Fruit fly (Drosophila melanogaster) whole organism, wandering third instar larva: ENCODE measurements around the gene CG13059.

ENCODE experiments used
- Hnf4 ChIP-seq: fragments of 200-800 bp; sonication (Bioruptor generic); optimal IDR thresholded peaks from 2 replicates; lab custom pipeline; 2016; ENCODE audit warnings: missing biosample characterization, mild to moderate bottlenecking, missing genetic modification characterization
- Jra ChIP-seq: sonication (Bioruptor generic); optimal IDR thresholded peaks from 2 replicates; lab custom pipeline; 2016; ENCODE audit warnings: missing biosample characterization, missing genetic modification characterization
- br ChIP-seq: fragments of 200-800 bp; sonication (Bioruptor generic); optimal IDR thresholded peaks from 2 replicates; lab custom pipeline; 2016; ENCODE audit warnings: missing biosample characterization, missing genetic modification characterization
- h ChIP-seq: fragments of 200-800 bp; sonication (Bioruptor generic); optimal IDR thresholded peaks from 3 replicates; lab custom pipeline; 2016; ENCODE audit warnings: missing biosample characterization, mild to moderate bottlenecking, missing genetic modification characterization
- lola ChIP-seq: fragments of >200 bp; optimal IDR thresholded peaks from 2 replicates; lab custom pipeline; 2017; ENCODE audit warnings: missing biosample characterization, missing genetic modification characterization
- pan ChIP-seq: fragments of >200 bp; optimal IDR thresholded peaks from 2 replicates; lab custom pipeline; 2017
- psq ChIP-seq: fragments of 200-800 bp; sonication (Bioruptor generic); optimal IDR thresholded peaks from 3 replicates; lab custom pipeline; 2017; ENCODE audit warnings: missing biosample characterization, mild to moderate bottlenecking, missing genetic modification characterization, moderate library complexity
- rgr ChIP-seq: fragments of 200-800 bp; sonication (Bioruptor generic); optimal IDR thresholded peaks from 3 replicates; lab custom pipeline; 2016; ENCODE audit warnings: missing biosample characterization, mild to moderate bottlenecking, missing genetic modification characterization
- sv ChIP-seq: fragments of 200-800 bp; sonication (Bioruptor generic); optimal IDR thresholded peaks from 3 replicates; lab custom pipeline; 2016; ENCODE audit warnings: missing biosample characterization, missing genetic modification characterization

- TF ChIP-seq psq (no peak), pan (no peak), h (no peak), Jra (GFP tag; lab: Kevin White, UChicago) (no peak), br (GFP tag; lab: Kevin White, UChicago) (no peak), sv (GFP tag; lab: Kevin White, UChicago) (no peak), rgr (no peak), Hnf4 (GFP tag; lab: Kevin White, UChicago) (no peak), lola (no peak)
Observed at dm6 chr3L:16330740-16331139, 7.3 kb downstream of the CG13059 start, which contains the start of gene CG33060.
